Fruit fly (Drosophila melanogaster) whole organism, embryonic: ENCODE data around the gene solo.

Experiments
- CG10209 ChIP-seq: fragments of 200-800 bp; sonication (Bioruptor generic); optimal IDR thresholded peaks from 3 replicates; lab custom pipeline; 2017; ENCODE audit warnings: missing biosample characterization, mild to moderate bottlenecking, missing genetic modification characterization, missing genetic modification reagents
- CG1024 ChIP-seq: fragments of 200-800 bp; sonication (Bioruptor generic); IDR thresholded peaks from 2 replicates; pipeline ENCODE4 v1.3.6; 2022; ENCODE audit warnings: missing biosample characterization, missing genetic modification characterization
- CG10267 ChIP-seq: fragments of 200-800 bp; sonication (Bioruptor generic); optimal IDR thresholded peaks from 2 replicates; lab custom pipeline; 2018; ENCODE audit warnings: missing biosample characterization, mild to moderate bottlenecking, missing genetic modification characterization, moderate library complexity
- CG10431 ChIP-seq: fragments of 200-800 bp; sonication (Bioruptor generic); optimal IDR thresholded peaks from 3 replicates; lab custom pipeline; 2018; ENCODE audit warnings: missing biosample characterization, mild to moderate bottlenecking, missing genetic modification characterization
- CG12071 ChIP-seq: fragments of 200-800 bp; sonication (Bioruptor generic); optimal IDR thresholded peaks from 3 replicates; lab custom pipeline; 2018; ENCODE audit warnings: missing biosample characterization, mild to moderate bottlenecking, missing genetic modification characterization
- CG12155 ChIP-seq: fragments of 200-800 bp; sonication (Bioruptor generic); optimal IDR thresholded peaks from 3 replicates; lab custom pipeline; 2016; ENCODE audit warnings: missing biosample characterization, missing genetic modification characterization
- CG12769 ChIP-seq: fragments of 200-800 bp; sonication (Bioruptor generic); optimal IDR thresholded peaks from 2 replicates; lab custom pipeline; 2019; ENCODE audit warnings: missing biosample characterization, mild to moderate bottlenecking, missing genetic modification characterization, moderate library complexity
- CG13287 ChIP-seq: fragments of 200-800 bp; sonication (Bioruptor generic); IDR thresholded peaks from 2 replicates; pipeline ENCODE4 v1.3.6; 2022; ENCODE audit warnings: missing biosample characterization, missing genetic modification characterization; ENCODE audit not compliant: partially characterized antibody
- CG14710 ChIP-seq: fragments of 200-800 bp; sonication (Bioruptor generic); optimal IDR thresholded peaks from 3 replicates; lab custom pipeline; 2019; ENCODE audit warnings: missing biosample characterization, mild to moderate bottlenecking, missing genetic modification characterization, moderate library complexity
- CG15514 ChIP-seq: fragments of 200-800 bp; sonication (Bioruptor generic); optimal IDR thresholded peaks from 3 replicates; lab custom pipeline; 2017; ENCODE audit warnings: missing biosample characterization, missing genetic modification characterization, mild to moderate bottlenecking, moderate library complexity, missing genetic modification reagents
- CG1602 ChIP-seq: fragments of 200-800 bp; sonication (Bioruptor generic); optimal IDR thresholded peaks from 3 replicates; lab custom pipeline; 2016; ENCODE audit warnings: missing biosample characterization, missing genetic modification characterization
- CG18619 ChIP-seq: fragments of 200-800 bp; sonication (Bioruptor generic); optimal IDR thresholded peaks from 3 replicates; lab custom pipeline; 2017; ENCODE audit warnings: missing biosample characterization, mild to moderate bottlenecking, missing genetic modification characterization
- CG43689 ChIP-seq: fragments of 200-800 bp; sonication (Bioruptor generic); IDR thresholded peaks from 2 replicates; pipeline ENCODE4 v1.3.6; 2022; ENCODE audit warnings: missing biosample characterization, missing genetic modification characterization
- CG4707 ChIP-seq: fragments of 200-800 bp; sonication (Bioruptor generic); optimal IDR thresholded peaks from 2 replicates; lab custom pipeline; 2018; ENCODE audit warnings: missing biosample characterization, mild to moderate bottlenecking, missing genetic modification characterization, moderate library complexity
- CG6791 ChIP-seq: fragments of 200-800 bp; sonication (Bioruptor generic); IDR thresholded peaks from 3 replicates; pipeline ENCODE4 v1.3.6; 2022; ENCODE audit warnings: missing biosample characterization, missing genetic modification characterization; ENCODE audit not compliant: partially characterized antibody
- CG8388 ChIP-seq: fragments of 200-800 bp; sonication (Bioruptor generic); optimal IDR thresholded peaks from 2 replicates; lab custom pipeline; 2019; ENCODE audit warnings: missing biosample characterization, mild to moderate bottlenecking, missing genetic modification characterization, moderate library complexity
- CG9215 ChIP-seq: fragments of 200-800 bp; sonication (Bioruptor generic); IDR thresholded peaks from 2 replicates; pipeline ENCODE4 v1.3.6; 2022; ENCODE audit warnings: missing biosample characterization, missing genetic modification characterization
- CG9437 ChIP-seq: fragments of 200-800 bp; sonication (Bioruptor generic); optimal IDR thresholded peaks from 2 replicates; lab custom pipeline; 2018; ENCODE audit warnings: missing biosample characterization, mild to moderate bottlenecking, missing genetic modification characterization
- CG9727 ChIP-seq: fragments of 200-800 bp; sonication (Bioruptor generic); optimal IDR thresholded peaks from 3 replicates; lab custom pipeline; 2017; ENCODE audit warnings: missing biosample characterization, mild to moderate bottlenecking, missing genetic modification characterization
- CG9817 ChIP-seq: fragments of 200-800 bp; sonication (Bioruptor generic); optimal IDR thresholded peaks from 2 replicates; lab custom pipeline; 2018; ENCODE audit warnings: missing biosample characterization, mild to moderate bottlenecking, missing genetic modification characterization, moderate library complexity
- CoRest ChIP-seq: fragments of 200-800 bp; sonication (Bioruptor generic); optimal IDR thresholded peaks from 3 replicates; lab custom pipeline; 2018; ENCODE audit warnings: missing biosample characterization, mild to moderate bottlenecking, missing genetic modification characterization, moderate library complexity
- D19A ChIP-seq: fragments of 200-800 bp; optimal IDR thresholded peaks from 3 replicates; lab custom pipeline; 2019; ENCODE audit warnings: missing biosample characterization, mild to moderate bottlenecking, missing genetic modification characterization, moderate library complexity
- Dek ChIP-seq: fragments of 200-800 bp; sonication (Bioruptor generic); optimal IDR thresholded peaks from 3 replicates; lab custom pipeline; 2019; ENCODE audit warnings: missing biosample characterization, mild to moderate bottlenecking, missing genetic modification characterization, moderate library complexity
- Drgx ChIP-seq: fragments of 200-800 bp; sonication (Bioruptor generic); IDR thresholded peaks from 2 replicates; pipeline ENCODE4 v1.3.6; 2022; ENCODE audit warnings: missing biosample characterization, missing genetic modification characterization
- Ets65A ChIP-seq: fragments of 200-800 bp; sonication (Bioruptor generic); peaks from one replicate; lab custom pipeline; 2016; ENCODE audit warnings: missing biosample characterization, missing genetic modification characterization
- Fer1 ChIP-seq: fragments of 200-800 bp; sonication (Bioruptor generic); optimal IDR thresholded peaks from 2 replicates; lab custom pipeline; 2017; ENCODE audit warnings: missing biosample characterization, mild to moderate bottlenecking, missing genetic modification characterization
- Fer2 ChIP-seq: fragments of 200-800 bp; sonication (Bioruptor generic); optimal IDR thresholded peaks from 2 replicates; lab custom pipeline; 2018; ENCODE audit warnings: missing biosample characterization, mild to moderate bottlenecking, missing genetic modification characterization, moderate library complexity
- Fer3 ChIP-seq: fragments of 200-800 bp; sonication (Bioruptor generic); optimal IDR thresholded peaks from 2 replicates; lab custom pipeline; 2018; ENCODE audit warnings: missing biosample characterization, mild to moderate bottlenecking, missing genetic modification characterization, moderate library complexity
- HLH3B ChIP-seq: fragments of 200-800 bp; sonication (Bioruptor generic); IDR thresholded peaks from 2 replicates; pipeline ENCODE4 v1.3.6; 2022; ENCODE audit warnings: missing biosample characterization, missing genetic modification characterization
- Hr51 ChIP-seq, 2 experiments: fragments of 200-800 bp; sonication (Bioruptor generic); optimal IDR thresholded peaks; 2 replicates in 1 of 2; 3 replicates in 1 of 2; lab custom pipeline; 2016 to 2018; ENCODE audit warnings: missing biosample characterization in 2 of 2, missing genetic modification characterization in 2 of 2, mild to moderate bottlenecking in 1 of 2, moderate library complexity in 1 of 2
- MTF-1 ChIP-seq: fragments of 200-800 bp; sonication (Bioruptor generic); optimal IDR thresholded peaks from 2 replicates; lab custom pipeline; 2018; ENCODE audit warnings: missing biosample characterization, mild to moderate bottlenecking, missing genetic modification characterization, borderline replicate concordance
- ase ChIP-seq: fragments of 200-800 bp; sonication (Bioruptor generic); IDR thresholded peaks from 3 replicates; pipeline ENCODE4 v1.3.6; 2022; ENCODE audit warnings: missing biosample characterization, missing genetic modification characterization
- bbx ChIP-seq: fragments of 200-800 bp; sonication (Bioruptor generic); IDR thresholded peaks from 2 replicates; pipeline ENCODE4 v1.3.6; 2022; ENCODE audit warnings: missing biosample characterization, missing genetic modification characterization; ENCODE audit not compliant: partially characterized antibody
- dmrt11E ChIP-seq: fragments of 200-800 bp; sonication (Bioruptor generic); optimal IDR thresholded peaks from 3 replicates; lab custom pipeline; 2018; ENCODE audit warnings: missing biosample characterization, mild to moderate bottlenecking, missing genetic modification characterization, moderate library complexity
- dmrt99B ChIP-seq: fragments of 200-800 bp; sonication (Bioruptor generic); optimal IDR thresholded peaks from 2 replicates; lab custom pipeline; 2018; ENCODE audit warnings: missing biosample characterization, mild to moderate bottlenecking, missing genetic modification characterization, moderate library complexity
- esg ChIP-seq: fragments of 200-800 bp; sonication (Bioruptor generic); conservative IDR thresholded peaks from 2 replicates; pipeline ENCODE4 v1.3.6; 2022; ENCODE audit warnings: missing biosample characterization, missing genetic modification characterization
- gce ChIP-seq: fragments of 200-800 bp; sonication (Bioruptor generic); IDR thresholded peaks from 3 replicates; pipeline ENCODE4 v1.3.6; 2022; ENCODE audit warnings: missing biosample characterization, missing genetic modification characterization
- gsb ChIP-seq: fragments of 200-800 bp; sonication (Bioruptor generic); IDR thresholded peaks from 2 replicates; pipeline ENCODE4 v1.3.6; 2022; ENCODE audit warnings: missing biosample characterization, missing genetic modification characterization
- nmo ChIP-seq: fragments of 200-800 bp; sonication (Bioruptor generic); optimal IDR thresholded peaks from 2 replicates; lab custom pipeline; 2018; ENCODE audit warnings: missing biosample characterization, mild to moderate bottlenecking, missing genetic modification characterization, moderate library complexity
- pan ChIP-seq, 4 experiments: fragments of >200 bp in 3 of 4; fragments of 200-800 bp in 1 of 4; sonication (Bioruptor generic) in 1 of 4; optimal IDR thresholded peaks in 3 of 4; IDR thresholded peaks in 1 of 4; 2 replicates each; pipeline versions ENCODE4 v1.3.6 to Lab custom; 2017 to 2022; ENCODE audit warnings: missing biosample characterization in 2 of 4, missing genetic modification characterization in 2 of 4, mixed read lengths in 1 of 4
- phol ChIP-seq: fragments of 200-800 bp; sonication (Bioruptor generic); optimal IDR thresholded peaks from 3 replicates; lab custom pipeline; 2018; ENCODE audit warnings: missing biosample characterization, mild to moderate bottlenecking, missing genetic modification characterization, moderate library complexity
- prd ChIP-seq, 3 experiments: fragments of >200 bp in 2 of 3; fragments of 200-800 bp in 1 of 3; sonication (Bioruptor generic) in 1 of 3; optimal IDR thresholded peaks in 2 of 3; IDR thresholded peaks in 1 of 3; 2 replicates in 2 of 3; 3 replicates in 1 of 3; pipeline versions ENCODE4 v1.3.6 to Lab custom; 2017 to 2022; ENCODE audit warnings: missing biosample characterization in 1 of 3, missing genetic modification characterization in 1 of 3
- pum ChIP-seq: fragments of 200-800 bp; sonication (Bioruptor generic); optimal IDR thresholded peaks from 2 replicates; lab custom pipeline; 2016; ENCODE audit warnings: missing biosample characterization, missing genetic modification characterization
- row ChIP-seq: fragments of 200-800 bp; sonication (Bioruptor generic); IDR thresholded peaks from 3 replicates; pipeline ENCODE4 v1.3.6; 2022; ENCODE audit warnings: missing biosample characterization, missing genetic modification characterization
- stc ChIP-seq: fragments of 200-800 bp; sonication (Bioruptor generic); IDR thresholded peaks from 2 replicates; pipeline ENCODE4 v1.3.6; 2022; ENCODE audit warnings: missing biosample characterization, missing genetic modification characterization
- stwl ChIP-seq: fragments of 200-800 bp; sonication (Bioruptor generic); optimal IDR thresholded peaks from 3 replicates; lab custom pipeline; 2018; ENCODE audit warnings: missing biosample characterization, mild to moderate bottlenecking, missing genetic modification characterization, moderate library complexity
- zen2 ChIP-seq: fragments of 200-800 bp; sonication (Bioruptor generic); IDR thresholded peaks from 3 replicates; pipeline ENCODE4 v1.3.6; 2022; ENCODE audit warnings: missing biosample characterization, missing genetic modification characterization; ENCODE audit not compliant: partially characterized antibody

The solo gene

dm6 chr2L:15061368-15061767 is at the start of gene solo, which contains the start of gene vas:
solo (plus strand) TSS chr2L:15061656.
vas (plus strand) TSS chr2L:15061656.
- TF ChIP-seq Fer2 (tag; lab: Kevin White, UChicago): no peak
- no peak for TF ChIP-seq CG12071
- TF ChIP-seq CG9727: peak; percentile 42
- peak; percentile 5 for TF ChIP-seq Fer1 (GFP tag; lab: Kevin White, UChicago)
- peak; percentile 66 for TF ChIP-seq CG9817 (tag; lab: Kevin White, UChicago)
- 0 out of 3 replicates have a peak, but pooled peaks have one; percentile 19 for TF ChIP-seq CG6791 (GFP tag; lab: Robert Waterston, UW)
- 0 out of 2 replicates have a peak, but pooled peaks have one; percentile 20 for TF ChIP-seq Drgx
- TF ChIP-seq CG1602 (GFP tag; lab: Kevin White, UChicago): peak; percentile 17
- peak; percentile 16; the same call in 1 of the 2 replicates for TF ChIP-seq CG13287 (GFP tag; lab: Robert Waterston, UW)
- TF ChIP-seq CG43689 (GFP tag; lab: Robert Waterston, UW): no peak
- TF ChIP-seq CG9215: no peak
- peak; percentile 36 for TF ChIP-seq CG10209 (GFP tag; lab: Kevin White, UChicago)
- TF ChIP-seq pum (GFP tag; lab: Kevin White, UChicago): peak; percentile 18
- peak; percentile 14; the same call in 1 of the 2 replicates for TF ChIP-seq bbx (GFP tag; lab: Robert Waterston, UW)
- TF ChIP-seq CG12769 (tag; lab: Kevin White, UChicago): peak; percentile 51
- TF ChIP-seq row: peak; percentile 78
- peak; percentile 52 for TF ChIP-seq dmrt99B (tag; lab: Kevin White, UChicago)
- TF ChIP-seq nmo (GFP tag; lab: Kevin White, UChicago): peak; percentile 72
- peak; percentile 88 for TF ChIP-seq stwl (tag; lab: Kevin White, UChicago)
- TF ChIP-seq HLH3B (GFP tag; lab: Robert Waterston, UW): peak; percentile 41; the same call in 1 of the 2 replicates
- peak; percentile 47 for TF ChIP-seq CG10267 (tag; lab: Kevin White, UChicago)
- TF ChIP-seq stc (GFP tag; lab: Robert Waterston, UW): peak; percentile 37; the same call in 1 of the 2 replicates
- peak; percentile 19 for TF ChIP-seq CG10431
- TF ChIP-seq zen2: no peak
- no peak for TF ChIP-seq gce (GFP tag; lab: Robert Waterston, UW)
- peak; percentile 25 for TF ChIP-seq CG18619 (GFP tag; lab: Kevin White, UChicago)
- peak; percentile 37 for TF ChIP-seq CG15514 (GFP tag; lab: Kevin White, UChicago)
- peak; percentile 18 for TF ChIP-seq CG12155 (GFP tag; lab: Kevin White, UChicago)
- TF ChIP-seq D19A (tag; lab: Kevin White, UChicago): peak; percentile 46
- no peak for TF ChIP-seq Ets65A
- TF ChIP-seq prd (optimal IDR thresholded peaks at IDR 0.05; lab: Kevin White, UChicago): no peak
- peak; percentile 47; the same call in 2 of the 3 replicates for TF ChIP-seq prd (GFP tag; IDR thresholded peaks at IDR 0.05; lab: Robert Waterston, UW)
- peak; percentile 56 for TF ChIP-seq CG14710 (tag; lab: Kevin White, UChicago)
- TF ChIP-seq phol (tag; lab: Kevin White, UChicago): peak; percentile 73
- TF ChIP-seq dmrt11E (tag; lab: Kevin White, UChicago): peak; percentile 60
- peak; percentile 80 for TF ChIP-seq CoRest (tag; lab: Kevin White, UChicago)
- peak in 1 of 2 experiments; percentile 52 for TF ChIP-seq Hr51 (GFP tag; optimal IDR thresholded peaks at IDR 0.05; lab: Kevin White, UChicago)
- TF ChIP-seq pan (optimal IDR thresholded peaks at IDR 0.05; lab: Kevin White, UChicago): no peak
- TF ChIP-seq pan (GFP tag; optimal IDR thresholded peaks at IDR 0.05 in 1 of 2, IDR thresholded peaks at IDR 0.05 in 1 of 2): peak in 1 of 2 experiments; percentile 51
- TF ChIP-seq Dek (tag; lab: Kevin White, UChicago): peak; percentile 77
- peak; percentile 48 for TF ChIP-seq esg (GFP tag; lab: Robert Waterston, UW)
- TF ChIP-seq MTF-1: no peak
- peak; percentile 89 for TF ChIP-seq CG1024 (GFP tag; lab: Robert Waterston, UW)
- TF ChIP-seq gsb (GFP tag; lab: Robert Waterston, UW): no peak
- TF ChIP-seq CG9437: peak; percentile 20
- no peak for TF ChIP-seq ase (GFP tag; lab: Robert Waterston, UW)
- peak; percentile 49 for TF ChIP-seq Fer3 (tag; lab: Kevin White, UChicago)
- peak; percentile 27 for TF ChIP-seq CG4707
- peak; percentile 34 for TF ChIP-seq CG8388 (GFP tag; lab: Kevin White, UChicago)
